Fruit fly (Drosophila melanogaster): Measurements from ENCODE around the gene aos.
A peak's percentile ranks its signal among the peaks of the same experiment; 100 is the strongest.

The aos gene

DNA sequence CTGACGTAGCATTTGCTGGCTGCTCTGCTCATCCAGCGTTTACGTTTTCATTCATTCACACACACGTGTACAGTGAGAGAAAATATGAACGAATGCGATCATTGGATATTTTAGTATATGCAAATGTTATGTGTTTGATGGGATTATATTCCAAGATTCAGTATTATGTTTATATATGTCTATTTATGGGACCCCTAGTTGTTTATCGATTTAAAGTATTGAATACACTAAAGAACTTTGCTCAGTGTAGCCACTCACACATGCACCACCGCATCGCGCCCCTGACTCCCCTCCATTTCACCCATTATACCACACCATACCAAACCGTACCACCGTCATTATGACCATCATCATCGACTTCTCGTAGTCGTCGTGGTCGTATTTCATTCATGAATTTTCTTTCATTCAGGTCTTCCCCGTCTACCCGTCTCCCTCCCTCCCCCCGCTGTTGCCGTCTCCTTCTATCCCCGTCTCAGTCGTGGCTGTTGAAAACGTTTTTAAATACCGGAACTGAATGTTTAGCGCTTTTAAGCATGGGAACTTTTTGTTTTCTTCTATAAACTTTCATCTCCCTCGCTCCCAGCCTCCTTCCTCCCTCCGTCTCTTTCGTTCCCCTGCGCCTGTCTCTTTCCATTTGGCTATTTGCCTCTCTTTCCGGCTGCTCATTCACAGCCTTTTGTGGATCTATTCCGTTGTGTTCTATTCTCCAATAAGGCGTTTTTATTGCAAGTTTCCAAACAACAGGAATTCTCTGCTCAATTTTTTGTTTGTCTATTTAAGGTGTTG lies 2.8 kb downstream of the aos start (continued):
- TF ChIP-seq CG6163 (GFP tag; IDR thresholded peaks at IDR 0.05) (peak; percentile 95), Sox102F (GFP tag; optimal IDR thresholded peaks at IDR 0.05) (peak; percentile 80), net (GFP tag; optimal IDR thresholded peaks at IDR 0.05) (peak; percentile 85), pdm3 (GFP tag; optimal IDR thresholded peaks at IDR 0.05) (peak; percentile 90), acj6 (GFP tag; optimal IDR thresholded peaks at IDR 0.05) (peak; percentile 87), Hr4 (GFP tag; optimal IDR thresholded peaks at IDR 0.05) (peak; percentile 96), CG6808 (GFP tag; optimal IDR thresholded peaks at IDR 0.05) (peak; percentile 86), spab (GFP tag; optimal IDR thresholded peaks at IDR 0.05) (peak; percentile 79), CG11762 (GFP tag; optimal IDR thresholded peaks at IDR 0.05; ENCODE audit: insufficient read depth) (peak; percentile 80), ss (GFP tag; optimal IDR thresholded peaks at IDR 0.05) (peak; percentile 74 to 86), Eip93F (GFP tag; optimal IDR thresholded peaks at IDR 0.05) (no peak), CG7368 (GFP tag; optimal IDR thresholded peaks at IDR 0.05) (peak; percentile 79), Hr38 (GFP tag; optimal IDR thresholded peaks at IDR 0.05) (no peak)

DNA sequence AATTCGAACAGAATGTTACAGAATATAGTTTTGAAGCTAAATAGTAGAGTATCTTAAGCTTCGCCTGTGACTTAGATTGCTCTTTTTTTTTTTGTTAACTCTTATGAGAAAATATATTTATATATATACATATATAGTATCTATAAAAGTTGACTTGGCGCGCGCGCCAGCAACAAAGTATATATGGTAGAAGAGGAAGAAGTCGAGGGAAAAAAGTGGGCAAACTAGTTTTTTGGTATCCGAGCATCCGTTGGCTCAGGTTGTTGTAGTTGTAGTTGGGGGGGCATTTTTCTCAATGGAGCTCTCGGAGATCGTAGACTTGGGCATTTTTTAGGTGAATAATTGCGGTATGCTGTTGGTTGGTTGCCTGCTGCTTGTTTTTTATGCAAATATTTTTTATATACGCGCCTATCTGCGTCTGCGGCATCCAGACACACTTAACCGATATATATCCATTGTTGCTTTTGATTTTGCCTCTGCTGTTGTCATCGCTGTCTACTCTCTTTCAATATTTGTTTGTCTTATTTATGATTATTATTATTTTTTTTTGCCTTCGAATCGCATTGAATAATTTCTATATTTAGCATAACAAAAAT lies 4.7 kb downstream of the aos start:
- TF ChIP-seq OdsH (GFP tag; optimal IDR thresholded peaks at IDR 0.05), result no peak
- 0 out of 3 replicates have a peak, but pooled peaks have one; percentile 16 for TF ChIP-seq CG8119 (GFP tag; IDR thresholded peaks at IDR 0.05)
- peak; percentile 99 for TF ChIP-seq dsx (GFP tag; optimal IDR thresholded peaks at IDR 0.05; ENCODE audit: poor library complexity, severe bottlenecking)
- peak; percentile 5 for TF ChIP-seq fkh (GFP tag; optimal IDR thresholded peaks at IDR 0.05)
- peak; percentile 76 for TF ChIP-seq Eip78C (GFP tag)
- no peak for TF ChIP-seq Smox (GFP tag; optimal IDR thresholded peaks at IDR 0.05)

dm6 chr3L:16477730-16478129 lies 5.7 kb downstream of the aos start:
- TF ChIP-seq Eip93F (GFP tag; optimal IDR thresholded peaks at IDR 0.05) (no peak), net (GFP tag; optimal IDR thresholded peaks at IDR 0.05) (no peak), cyc (GFP tag; optimal IDR thresholded peaks at IDR 0.05) (no peak), CG6163 (GFP tag; IDR thresholded peaks at IDR 0.05) (0 out of 3 replicates have a peak, but pooled peaks have one; percentile 12), fkh (GFP tag; optimal IDR thresholded peaks at IDR 0.05) (peak; percentile 58), Lpt (GFP tag; optimal IDR thresholded peaks at IDR 0.05) (no peak), Eip78C (GFP tag) (peak; percentile 37), Sox14 (GFP tag; optimal IDR thresholded peaks at IDR 0.05) (no peak)

DNA sequence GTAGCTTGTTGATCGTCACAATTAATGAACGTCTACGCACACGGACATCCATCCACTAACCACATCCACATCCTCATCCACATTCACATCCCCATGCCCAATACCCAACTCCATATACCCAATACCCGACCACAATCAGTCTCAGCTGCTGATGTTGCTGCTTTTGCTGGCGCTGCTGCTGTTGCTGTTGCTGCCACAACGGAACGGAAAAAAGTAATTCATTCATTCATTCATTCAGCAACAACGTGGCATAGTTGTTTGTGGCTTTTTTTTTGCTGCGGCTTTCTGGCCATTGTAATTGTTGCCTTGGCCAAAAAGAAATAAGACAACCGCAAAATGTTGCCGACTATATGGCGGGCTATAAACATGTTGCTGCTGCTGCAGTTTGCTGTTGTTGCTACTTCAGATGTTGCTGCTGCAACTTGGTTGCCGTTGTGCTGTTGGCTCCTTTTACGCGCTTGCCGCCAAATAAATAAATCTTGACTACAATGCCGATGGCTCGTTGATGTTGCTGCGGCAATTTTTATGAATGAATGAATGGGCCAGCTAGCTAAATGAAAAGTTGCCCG lies 6.2 kb downstream of the aos start:
- TF ChIP-seq CG9139 (GFP tag; optimal IDR thresholded peaks at IDR 0.05) (no peak), CG11294 (GFP tag; IDR thresholded peaks at IDR 0.05) (0 out of 2 replicates have a peak, but pooled peaks have one; percentile 5), CG15336 (GFP tag; IDR thresholded peaks at IDR 0.05) (peak; percentile 33; the same call in 1 of the 2 replicates), CG6163 (GFP tag; IDR thresholded peaks at IDR 0.05) (0 out of 3 replicates have a peak, but pooled peaks have one; percentile 24), CG8119 (GFP tag; IDR thresholded peaks at IDR 0.05) (0 out of 3 replicates have a peak, but pooled peaks have one; percentile 16), eg (GFP tag; IDR thresholded peaks at IDR 0.05) (peak; percentile 41; the same call in 1 of the 3 replicates), CG11762 (GFP tag; optimal IDR thresholded peaks at IDR 0.05; ENCODE audit: insufficient read depth) (no peak), dsx (GFP tag; optimal IDR thresholded peaks at IDR 0.05; ENCODE audit: poor library complexity, severe bottlenecking) (peak; percentile 68), net (GFP tag; optimal IDR thresholded peaks at IDR 0.05) (no peak), Hr38 (GFP tag; optimal IDR thresholded peaks at IDR 0.05) (no peak)

- TF ChIP-seq CG32006 (GFP tag; optimal IDR thresholded peaks at IDR 0.05) (peak; percentile 93), CG11902 (GFP tag; optimal IDR thresholded peaks at IDR 0.05) (peak; percentile 65), fkh (GFP tag; optimal IDR thresholded peaks at IDR 0.05) (no peak), svp (GFP tag) (peak; percentile 84), CG34406 (GFP tag; optimal IDR thresholded peaks at IDR 0.05) (peak; percentile 87), Lpt (GFP tag; optimal IDR thresholded peaks at IDR 0.05) (peak; percentile 67), Hr39 (GFP tag; optimal IDR thresholded peaks at IDR 0.05) (peak; percentile 21), topi (GFP tag; optimal IDR thresholded peaks at IDR 0.05) (peak; percentile 71), Sox14 (GFP tag; optimal IDR thresholded peaks at IDR 0.05) (peak; percentile 39), Ets96B (tag; optimal IDR thresholded peaks at IDR 0.05) (peak; percentile 90), CG11762 (GFP tag; optimal IDR thresholded peaks at IDR 0.05; ENCODE audit: insufficient read depth) (peak; percentile 79), Blimp-1 (GFP tag; optimal IDR thresholded peaks at IDR 0.05) (peak; percentile 69), fd85E (GFP tag; optimal IDR thresholded peaks at IDR 0.05) (peak; percentile 24), esn (GFP tag; optimal IDR thresholded peaks at IDR 0.05) (peak; percentile 79), eg (GFP tag; IDR thresholded peaks at IDR 0.05) (no peak), CG6808 (GFP tag; optimal IDR thresholded peaks at IDR 0.05) (peak; percentile 88), CG8119 (GFP tag; IDR thresholded peaks at IDR 0.05) (peak; percentile 90), Eip78C (GFP tag) (peak; percentile 95), CG8632 (GFP tag; optimal IDR thresholded peaks at IDR 0.05) (peak; percentile 87), Gug (GFP tag; IDR thresholded peaks at IDR 0.05) (no peak; the same call in 1 of the 2 replicates)
Measured at dm6 chr3L:16476709-16477119, 6.7 kb downstream of the aos start.
